Fruit fly (Drosophila melanogaster) whole organism, embryonic: ENCODE data around the gene ds.

Experiments
- Aef1 ChIP-seq: fragments of 200-800 bp; sonication (Bioruptor generic); IDR thresholded peaks from 3 replicates; pipeline ENCODE4 v1.3.6; 2022; ENCODE audit warnings: missing biosample characterization, missing genetic modification characterization
- Bdp1 ChIP-seq: fragments of 200-800 bp; sonication (Bioruptor generic); optimal IDR thresholded peaks from 3 replicates; lab custom pipeline; 2016; ENCODE audit warnings: missing biosample characterization, missing genetic modification characterization
- Bteb2 ChIP-seq: fragments of 200-800 bp; sonication (Bioruptor generic); optimal IDR thresholded peaks from 2 replicates; lab custom pipeline; 2016; ENCODE audit warnings: missing biosample characterization, missing genetic modification characterization
- CG11695 ChIP-seq: fragments of 200-800 bp; sonication (Bioruptor generic); IDR thresholded peaks from 3 replicates; pipeline ENCODE4 v1.3.6; 2022; ENCODE audit warnings: missing biosample characterization, missing genetic modification characterization
- CG13123 ChIP-seq: fragments of 200-800 bp; sonication (Bioruptor generic); optimal IDR thresholded peaks from 2 replicates; lab custom pipeline; 2016; ENCODE audit warnings: missing biosample characterization, missing genetic modification characterization
- CG13287 ChIP-seq: fragments of 200-800 bp; sonication (Bioruptor generic); IDR thresholded peaks from 2 replicates; pipeline ENCODE4 v1.3.6; 2022; ENCODE audit warnings: missing biosample characterization, missing genetic modification characterization; ENCODE audit not compliant: partially characterized antibody
- CG14014 ChIP-seq: fragments of 200-800 bp; sonication (Bioruptor generic); IDR thresholded peaks from 2 replicates; pipeline ENCODE4 v1.3.6; 2022; ENCODE audit warnings: missing biosample characterization, missing genetic modification characterization
- CG14441 ChIP-seq: fragments of 200-800 bp; sonication (Bioruptor generic); IDR thresholded peaks from 2 replicates; pipeline ENCODE4 v1.3.6; 2022; ENCODE audit warnings: missing biosample characterization, missing genetic modification characterization
- CG14710 ChIP-seq: fragments of 200-800 bp; sonication (Bioruptor generic); optimal IDR thresholded peaks from 3 replicates; lab custom pipeline; 2019; ENCODE audit warnings: missing biosample characterization, mild to moderate bottlenecking, missing genetic modification characterization, moderate library complexity
- CG15479 ChIP-seq: fragments of 200-800 bp; sonication (Bioruptor generic); optimal IDR thresholded peaks from 3 replicates; lab custom pipeline; 2019; ENCODE audit warnings: missing biosample characterization, mild to moderate bottlenecking, missing genetic modification characterization, moderate library complexity
- CG1602 ChIP-seq: fragments of 200-800 bp; sonication (Bioruptor generic); optimal IDR thresholded peaks from 3 replicates; lab custom pipeline; 2016; ENCODE audit warnings: missing biosample characterization, missing genetic modification characterization
- CG1832 ChIP-seq: fragments of 200-800 bp; sonication (Bioruptor generic); optimal IDR thresholded peaks from 2 replicates; lab custom pipeline; 2017; ENCODE audit warnings: missing biosample characterization, mild to moderate bottlenecking, missing genetic modification characterization, inconsistent platforms
- CG2202 ChIP-seq: fragments of 200-800 bp; sonication (Bioruptor generic); optimal IDR thresholded peaks from 2 replicates; lab custom pipeline; 2018; ENCODE audit warnings: missing biosample characterization, mild to moderate bottlenecking, missing genetic modification characterization
- CG2678 ChIP-seq: fragments of 200-800 bp; sonication (Bioruptor generic); optimal IDR thresholded peaks from 3 replicates; lab custom pipeline; 2019; ENCODE audit warnings: missing biosample characterization, mild to moderate bottlenecking, missing genetic modification characterization, moderate library complexity
- CG33557 ChIP-seq: fragments of 200-800 bp; sonication (Bioruptor generic); optimal IDR thresholded peaks from 2 replicates; lab custom pipeline; 2019; ENCODE audit warnings: missing biosample characterization, mild to moderate bottlenecking, missing genetic modification characterization, moderate library complexity
- CG34224 ChIP-seq: fragments of 200-800 bp; sonication (Bioruptor generic); IDR thresholded peaks from 3 replicates; pipeline ENCODE4 v1.3.6; 2022; ENCODE audit warnings: missing biosample characterization, missing genetic modification characterization; ENCODE audit not compliant: partially characterized antibody
- CG34422 ChIP-seq: fragments of 200-800 bp; sonication (Bioruptor generic); IDR thresholded peaks from 3 replicates; pipeline ENCODE4 v1.3.6; 2022; ENCODE audit warnings: missing biosample characterization, missing genetic modification characterization
- CG4360 ChIP-seq: fragments of 200-800 bp; sonication (Bioruptor generic); IDR thresholded peaks from 2 replicates; pipeline ENCODE4 v1.3.6; 2022; ENCODE audit warnings: missing biosample characterization, missing genetic modification characterization
- CG5953 ChIP-seq: fragments of 200-800 bp; sonication (Bioruptor generic); IDR thresholded peaks from 2 replicates; pipeline ENCODE4 v1.3.6; 2022; ENCODE audit warnings: missing biosample characterization, missing genetic modification characterization
- CG6689 ChIP-seq: fragments of 200-800 bp; sonication (Bioruptor generic); IDR thresholded peaks from 2 replicates; pipeline ENCODE4 v1.3.6; 2022; ENCODE audit warnings: missing biosample characterization, missing genetic modification characterization
- CG9215 ChIP-seq: fragments of 200-800 bp; sonication (Bioruptor generic); IDR thresholded peaks from 2 replicates; pipeline ENCODE4 v1.3.6; 2022; ENCODE audit warnings: missing biosample characterization, missing genetic modification characterization
- CG9932 ChIP-seq: fragments of 200-800 bp; sonication (Bioruptor generic); IDR thresholded peaks from 2 replicates; pipeline ENCODE4 v1.3.6; 2022; ENCODE audit warnings: missing biosample characterization, missing genetic modification characterization
- Deaf1 ChIP-seq: fragments of 200-800 bp; optimal IDR thresholded peaks from 3 replicates; lab custom pipeline; 2019; ENCODE audit warnings: missing biosample characterization, mild to moderate bottlenecking, missing genetic modification characterization, moderate library complexity
- Dll ChIP-seq: fragments of 200-800 bp; sonication (Bioruptor generic); IDR thresholded peaks from 4 replicates; pipeline ENCODE4 v1.3.6; 2022; ENCODE audit warnings: missing biosample characterization, missing genetic modification characterization; ENCODE audit not compliant: partially characterized antibody
- Drgx ChIP-seq: fragments of 200-800 bp; sonication (Bioruptor generic); IDR thresholded peaks from 2 replicates; pipeline ENCODE4 v1.3.6; 2022; ENCODE audit warnings: missing biosample characterization, missing genetic modification characterization
- Lhr ChIP-seq: fragments of 200-800 bp; sonication (Bioruptor generic); optimal IDR thresholded peaks from 3 replicates; lab custom pipeline; 2017; ENCODE audit warnings: mild to moderate bottlenecking, missing biosample characterization, missing genetic modification reagents, missing genetic modification characterization
- Max ChIP-seq: fragments of 200-800 bp; sonication (Bioruptor generic); optimal IDR thresholded peaks from 2 replicates; lab custom pipeline; 2016; ENCODE audit warnings: missing biosample characterization, mild to moderate bottlenecking, missing genetic modification characterization
- Optix ChIP-seq: fragments of 200-800 bp; sonication (Bioruptor generic); IDR thresholded peaks from 3 replicates; pipeline ENCODE4 v1.3.6; 2022; ENCODE audit warnings: missing biosample characterization, missing genetic modification characterization
- Sry-δ ChIP-seq: fragments of 200-800 bp; sonication (Bioruptor generic); optimal IDR thresholded peaks from 2 replicates; lab custom pipeline; 2016; ENCODE audit warnings: missing biosample characterization, missing genetic modification characterization
- bigmax ChIP-seq: fragments of 200-800 bp; sonication (Bioruptor generic); optimal IDR thresholded peaks from 2 replicates; lab custom pipeline; 2018; ENCODE audit warnings: missing biosample characterization, mild to moderate bottlenecking, missing genetic modification characterization
- chinmo ChIP-seq: fragments of 200-800 bp; sonication (Bioruptor generic); IDR thresholded peaks from 4 replicates; pipeline ENCODE4 v1.3.6; 2022; ENCODE audit warnings: missing biosample characterization, missing genetic modification characterization; ENCODE audit not compliant: partially characterized antibody
- corto ChIP-seq: fragments of 200-800 bp; sonication (Bioruptor generic); optimal IDR thresholded peaks from 2 replicates; lab custom pipeline; 2016; ENCODE audit warnings: missing biosample characterization, mild to moderate bottlenecking, missing genetic modification characterization, moderate library complexity
- dm ChIP-seq: fragments of 200-800 bp; sonication (Bioruptor generic); optimal IDR thresholded peaks from 3 replicates; lab custom pipeline; 2016; ENCODE audit warnings: missing biosample characterization, missing genetic modification characterization
- exex ChIP-seq: fragments of 200-800 bp; sonication (Bioruptor generic); optimal IDR thresholded peaks from 4 replicates; lab custom pipeline; 2018; ENCODE audit warnings: missing biosample characterization, mild to moderate bottlenecking, missing genetic modification characterization, moderate library complexity
- lab ChIP-seq: fragments of 200-800 bp; sonication (Bioruptor generic); optimal IDR thresholded peaks from 3 replicates; lab custom pipeline; 2017; ENCODE audit warnings: missing biosample characterization, missing genetic modification characterization, mild to moderate bottlenecking, moderate library complexity, missing genetic modification reagents
- lbe ChIP-seq: fragments of 200-800 bp; sonication (Bioruptor generic); optimal IDR thresholded peaks from 2 replicates; lab custom pipeline; 2016; ENCODE audit warnings: missing biosample characterization, mild to moderate bottlenecking, missing genetic modification characterization
- odd ChIP-seq: fragments of 200-800 bp; sonication (Bioruptor generic); optimal IDR thresholded peaks from 2 replicates; lab custom pipeline; 2017; ENCODE audit warnings: missing biosample characterization, mild to moderate bottlenecking, missing genetic modification characterization
- pho ChIP-seq: fragments of 200-800 bp; sonication (Bioruptor generic); optimal IDR thresholded peaks from 2 replicates; lab custom pipeline; 2016; ENCODE audit warnings: missing biosample characterization, missing genetic modification characterization
- pita ChIP-seq: fragments of 200-800 bp; sonication (Bioruptor generic); optimal IDR thresholded peaks from 2 replicates; lab custom pipeline; 2017; ENCODE audit warnings: missing biosample characterization, mild to moderate bottlenecking, missing genetic modification characterization
- psq ChIP-seq: fragments of 200-800 bp; sonication (Bioruptor generic); optimal IDR thresholded peaks from 2 replicates; lab custom pipeline; 2017; ENCODE audit warnings: missing biosample characterization, missing genetic modification characterization
- sens ChIP-seq: fragments of 200-800 bp; sonication (Bioruptor generic); peaks from one replicate; lab custom pipeline; 2016; ENCODE audit warnings: missing biosample characterization, missing genetic modification characterization
- seq ChIP-seq: fragments of 200-800 bp; sonication (Bioruptor generic); IDR thresholded peaks from 2 replicates; pipeline ENCODE4 v1.3.6; 2022; ENCODE audit warnings: missing biosample characterization, missing genetic modification characterization
- so ChIP-seq: fragments of 200-800 bp; sonication (Bioruptor generic); IDR thresholded peaks from 3 replicates; pipeline ENCODE4 v1.3.6; 2022; ENCODE audit warnings: missing biosample characterization, missing genetic modification characterization
- sob ChIP-seq: fragments of 200-800 bp; sonication (Bioruptor generic); IDR thresholded peaks from 2 replicates; pipeline ENCODE4 v1.3.6; 2022; ENCODE audit warnings: missing biosample characterization, missing genetic modification characterization
- trh ChIP-seq: fragments of 200-800 bp; sonication (Bioruptor generic); optimal IDR thresholded peaks from 2 replicates; lab custom pipeline; 2016; ENCODE audit warnings: missing biosample characterization, missing genetic modification characterization
- twi ChIP-seq: fragments of 200-800 bp; optimal IDR thresholded peaks from 2 replicates; lab custom pipeline; 2019; ENCODE audit warnings: missing biosample characterization, mild to moderate bottlenecking, missing genetic modification characterization, moderate library complexity
- unc-4 ChIP-seq: fragments of 200-800 bp; sonication (Bioruptor generic); IDR thresholded peaks from 2 replicates; pipeline ENCODE4 v1.3.6; 2022; ENCODE audit warnings: missing biosample characterization, missing genetic modification characterization; ENCODE audit not compliant: partially characterized antibody
- yki ChIP-seq: fragments of >200 bp; optimal IDR thresholded peaks from 3 replicates; lab custom pipeline; 2018
- z ChIP-seq: fragments of 200-800 bp; sonication (Bioruptor generic); IDR thresholded peaks from 3 replicates; pipeline ENCODE4 v1.3.6; 2022; ENCODE audit warnings: missing biosample characterization, missing genetic modification characterization

ds gene

DNA sequence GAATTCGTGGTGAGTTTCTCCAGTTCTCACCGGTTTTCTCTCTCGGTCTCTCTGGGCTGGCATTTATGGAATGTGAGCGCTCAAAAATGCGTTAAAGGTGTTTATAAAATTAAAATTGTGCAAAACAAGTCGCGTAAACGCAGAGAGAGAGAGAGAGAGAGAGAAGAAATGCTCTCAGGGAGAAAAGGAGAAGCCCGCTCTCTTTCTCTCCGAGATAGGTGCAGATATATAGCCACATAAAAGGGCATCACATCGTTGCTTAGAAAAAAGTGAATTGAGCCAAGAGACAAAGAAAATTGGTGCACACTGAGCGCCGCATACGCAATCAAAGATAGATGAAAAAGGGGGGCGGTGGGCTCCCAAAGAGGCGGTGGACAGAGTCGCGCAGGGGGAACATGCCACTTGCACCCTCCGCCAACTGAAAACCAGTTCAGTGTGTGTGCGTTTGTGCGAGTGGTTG is 12.9 kb downstream of the ds start (continued):
- TF ChIP-seq CG1602 (GFP tag; lab: Kevin White, UChicago) (no peak), CG2678 (tag; lab: Kevin White, UChicago) (no peak), CG33557 (GFP tag; lab: Kevin White, UChicago) (no peak), Sry-δ (GFP tag; lab: Kevin White, UChicago) (no peak), Max (GFP tag; lab: Kevin White, UChicago) (no peak), yki (peak; percentile 93), CG13287 (GFP tag; lab: Robert Waterston, UW) (peak; percentile 18; the same call in 1 of the 2 replicates), Dll (peak; percentile 51; the same call in 2 of the 4 replicates), CG4360 (GFP tag; lab: Robert Waterston, UW) (0 out of 2 replicates have a peak, but pooled peaks have one; percentile 29), CG15479 (GFP tag; lab: Kevin White, UChicago) (peak; percentile 38), CG34224 (no peak), CG1832 (GFP tag; lab: Kevin White, UChicago) (peak; percentile 7), dm (no peak), CG14014 (GFP tag; lab: Robert Waterston, UW) (no peak), CG13123 (no peak), odd (GFP tag; lab: Kevin White, UChicago) (no peak), chinmo (0 out of 4 replicates have a peak, but pooled peaks have one; percentile 41), Optix (GFP tag; lab: Robert Waterston, UW) (no peak), psq (GFP tag; lab: Kevin White, UChicago) (no peak)

DNA sequence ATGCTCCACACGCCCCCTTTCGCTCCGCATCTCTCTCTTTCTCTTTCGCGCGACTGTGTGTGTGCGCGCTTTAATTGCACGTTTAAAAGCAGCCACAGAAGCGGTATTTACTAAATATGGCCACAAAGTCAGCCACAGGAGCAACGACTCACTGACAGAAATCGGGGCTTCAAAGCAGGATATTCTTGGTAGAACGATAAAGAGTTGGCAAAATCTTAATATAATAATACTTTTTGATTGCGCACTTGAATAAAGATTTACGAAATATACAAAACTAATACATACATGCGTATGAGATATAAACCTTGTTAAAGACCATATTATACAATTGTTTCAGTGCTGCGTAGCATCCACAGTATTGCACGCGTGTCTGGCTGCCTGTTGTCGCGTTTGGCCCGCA is 14.0 kb downstream of the ds start:
- TF ChIP-seq lbe (GFP tag; lab: Kevin White, UChicago) (peak; percentile 43), Drgx (GFP tag; lab: Robert Waterston, UW) (peak; percentile 17; the same call in 1 of the 2 replicates), corto (GFP tag; lab: Kevin White, UChicago) (peak; percentile 42), CG5953 (GFP tag; lab: Robert Waterston, UW) (0 out of 2 replicates have a peak, but pooled peaks have one; percentile 14), unc-4 (GFP tag; lab: Robert Waterston, UW) (no peak)
- TF ChIP-seq, all 482 proteins: peak for 4

DNA sequence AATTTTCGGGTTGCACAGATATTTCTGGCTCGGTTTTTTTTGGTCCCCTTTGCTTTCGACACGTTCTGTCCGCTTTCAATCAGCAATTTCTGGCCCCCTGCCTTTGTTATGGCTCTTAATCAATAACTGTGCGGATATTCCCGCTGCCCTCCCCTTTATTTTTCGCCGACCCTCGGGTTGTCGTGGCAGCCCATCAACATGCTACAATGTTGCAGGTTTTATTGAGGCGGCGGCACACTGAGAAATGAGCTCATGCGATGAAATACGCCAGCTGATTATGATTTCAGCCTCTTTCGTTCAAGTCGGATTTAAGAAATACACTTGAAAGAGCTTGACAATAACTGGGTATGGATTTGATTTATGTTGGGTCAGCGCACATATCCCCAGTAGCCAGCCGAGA is 16.7 kb downstream of the ds start:
- TF ChIP-seq CG11695 (GFP tag; lab: Robert Waterston, UW) = no peak
- no peak for TF ChIP-seq Lhr
- no peak for TF ChIP-seq Bteb2
- TF ChIP-seq seq (GFP tag; lab: Robert Waterston, UW) = no peak
- no peak for TF ChIP-seq exex (tag; lab: Kevin White, UChicago)
- TF ChIP-seq lab (GFP tag; lab: Kevin White, UChicago) = no peak
- TF ChIP-seq pho (GFP tag; lab: Kevin White, UChicago) = no peak
- no peak for TF ChIP-seq Bdp1
- TF ChIP-seq Aef1 (GFP tag; lab: Robert Waterston, UW) = no peak
- TF ChIP-seq CG13287 (GFP tag; lab: Robert Waterston, UW) = no peak
- no peak for TF ChIP-seq trh (GFP tag; lab: Kevin White, UChicago)
- no peak for TF ChIP-seq sob (GFP tag; lab: Robert Waterston, UW)
- TF ChIP-seq CG15479 (GFP tag; lab: Kevin White, UChicago) = no peak
- TF ChIP-seq pita (GFP tag; lab: Kevin White, UChicago) = no peak
- TF ChIP-seq, all 482 proteins: peak for 0

DNA sequence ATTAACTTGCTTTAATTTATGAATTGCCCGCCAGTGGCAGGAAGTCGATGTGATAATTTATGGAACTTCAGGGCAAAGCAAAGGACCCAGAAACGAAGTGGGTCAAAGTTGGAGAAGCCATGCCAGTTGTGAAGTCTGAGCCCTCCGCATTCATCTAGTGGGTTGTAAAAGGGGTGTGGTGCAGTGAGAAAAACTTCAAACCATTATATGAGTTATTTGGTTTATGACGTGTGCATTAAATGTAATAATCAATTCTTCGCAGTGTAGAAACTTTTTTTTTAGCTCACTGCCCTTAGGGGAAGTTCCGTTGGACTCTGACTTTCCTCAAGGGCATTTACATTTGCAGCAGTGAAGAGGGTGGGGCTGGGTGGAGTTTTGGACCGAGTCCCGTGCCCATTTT is 17.2 kb downstream of the ds start:
- TF ChIP-seq z = no peak
- TF ChIP-seq odd (GFP tag; lab: Kevin White, UChicago) = no peak
- TF ChIP-seq CG34422 (GFP tag; lab: Robert Waterston, UW) = no peak
- TF ChIP-seq CG6689 (GFP tag; lab: Robert Waterston, UW) = no peak
- TF ChIP-seq CG9932 = no peak
- TF ChIP-seq CG2202 (tag; lab: Kevin White, UChicago) = no peak
- TF ChIP-seq CG9215 (GFP tag; lab: Robert Waterston, UW) = no peak
- TF ChIP-seq so (GFP tag; lab: Robert Waterston, UW) = no peak
- TF ChIP-seq sens (GFP tag; lab: Kevin White, UChicago) = no peak
- TF ChIP-seq twi = no peak
- no peak for TF ChIP-seq bigmax (GFP tag; lab: Kevin White, UChicago)
- TF ChIP-seq CG14710 (tag; lab: Kevin White, UChicago) = no peak
- no peak for TF ChIP-seq Deaf1 (tag; lab: Kevin White, UChicago)
- no peak for TF ChIP-seq CG14441 (GFP tag; lab: Robert Waterston, UW)
